Fruit fly (Drosophila melanogaster) whole organism, wandering third instar larva: ENCODE measurements around the gene hob.

Source experiments
- Abd-B ChIP-seq: fragments of >200 bp; optimal IDR thresholded peaks from 2 replicates; lab custom pipeline; 2017; ENCODE audit warnings: missing biosample characterization, missing genetic modification characterization
- Jra ChIP-seq: sonication (Bioruptor generic); optimal IDR thresholded peaks from 2 replicates; lab custom pipeline; 2016; ENCODE audit warnings: missing biosample characterization, missing genetic modification characterization
- brk ChIP-seq: fragments of 200-800 bp; sonication (Bioruptor generic); optimal IDR thresholded peaks from 2 replicates; lab custom pipeline; 2016; ENCODE audit warnings: missing biosample characterization, mild to moderate bottlenecking, missing genetic modification characterization
- fru ChIP-seq: fragments of 200-800 bp; sonication (Bioruptor generic); optimal IDR thresholded peaks from 3 replicates; lab custom pipeline; 2016; ENCODE audit warnings: missing biosample characterization, mild to moderate bottlenecking, missing genetic modification characterization
- pan ChIP-seq: fragments of >200 bp; optimal IDR thresholded peaks from 2 replicates; lab custom pipeline; 2017
- usp ChIP-seq: fragments of >200 bp; optimal IDR thresholded peaks from 2 replicates; lab custom pipeline; 2017; ENCODE audit warnings: missing biosample characterization, missing genetic modification characterization

- no peak for TF ChIP-seq usp
- TF ChIP-seq brk (GFP tag; lab: Kevin White, UChicago), result no peak
- no peak for TF ChIP-seq pan (lab: Kevin White, UChicago)
- TF ChIP-seq fru (GFP tag; lab: Kevin White, UChicago), result no peak
- no peak for TF ChIP-seq Jra (GFP tag; lab: Kevin White, UChicago)
- TF ChIP-seq Abd-B (GFP tag; lab: Kevin White, UChicago), result no peak
Observed at dm6 chr3L:3204348-3204747, 14.4 kb downstream of the hob start, which contains the start of gene CG33159.
